Worm (Caenorhabditis elegans) whole organism, L4 larva: ENCODE results near the gene Y15E3A.3.

Experiments
- F10B5.3 ChIP-seq: sonication (generic microtip); optimal IDR thresholded peaks from 2 replicates; lab custom pipeline; 2016; ENCODE audit warnings: mild to moderate bottlenecking, missing genetic modification characterization, missing compliant biosample characterization
- F49E8.2 ChIP-seq: sonication (generic microtip); optimal IDR thresholded peaks from 2 replicates; lab custom pipeline; 2016; ENCODE audit warnings: missing compliant biosample characterization, mild to moderate bottlenecking, missing genetic modification characterization, borderline replicate concordance
- Y5F2A.4 ChIP-seq: fragments of 200-800 bp; sonication (Bioruptor generic); optimal IDR thresholded peaks from 2 replicates; lab custom pipeline; 2018; ENCODE audit warnings: mild to moderate bottlenecking, missing genetic modification characterization, missing compliant biosample characterization
- Y75B8A.6 ChIP-seq: fragments of 200-800 bp; sonication (Bioruptor generic); IDR thresholded peaks from 2 replicates; pipeline ENCODE4 v1.3.6; 2022; ENCODE audit warnings: missing genetic modification reagents, missing genetic modification characterization, missing compliant biosample characterization
- ZK546.5 ChIP-seq, 2 experiments: sonication (generic microtip); optimal IDR thresholded peaks; 2 replicates each; lab custom pipeline; 2017; ENCODE audit warnings: missing biosample characterization in 2 of 2, missing genetic modification characterization in 2 of 2
- aha-1 ChIP-seq: fragments of 150-350 bp; peaks from one replicate; lab custom pipeline; 2014; ENCODE audit warnings: missing biosample characterization, missing genetic modification characterization
- ama-1 ChIP-seq: fragments of 150-350 bp; optimal IDR thresholded peaks from 2 replicates; lab custom pipeline; 2014; ENCODE audit warnings: inconsistent platforms, mixed read lengths
- arid-1 ChIP-seq: fragments of 200-800 bp; sonication (Bioruptor generic); conservative IDR thresholded peaks from 2 replicates; pipeline ENCODE4 v1.3.6; 2022; ENCODE audit warnings: missing genetic modification reagents, missing genetic modification characterization, missing compliant biosample characterization
- ceh-20 ChIP-seq: fragments of 200-800 bp; sonication (Bioruptor generic); IDR thresholded peaks from 2 replicates; pipeline ENCODE4 v1.3.6; 2022; ENCODE audit warnings: missing genetic modification reagents, missing genetic modification characterization, missing compliant biosample characterization
- ceh-62 ChIP-seq: sonication (generic microtip); optimal IDR thresholded peaks from 2 replicates; lab custom pipeline; 2017; ENCODE audit warnings: missing biosample characterization, missing genetic modification characterization
- ces-1 ChIP-seq: fragments of 150-350 bp; sonication (generic microtip); optimal IDR thresholded peaks from 4 replicates; lab custom pipeline; 2014; ENCODE audit warnings: missing biosample characterization, missing genetic modification reagents, missing genetic modification characterization
- daf-12 ChIP-seq: fragments of 150-350 bp; optimal IDR thresholded peaks from 2 replicates; lab custom pipeline; 2014; ENCODE audit warnings: missing biosample characterization, missing genetic modification reagents, missing genetic modification characterization
- daf-16 ChIP-seq, 3 experiments: sonication (generic microtip); optimal IDR thresholded peaks; 2 replicates each; lab custom pipeline; 2016 to 2017; ENCODE audit warnings: missing genetic modification characterization in 3 of 3, missing genetic modification reagents in 3 of 3, mild to moderate bottlenecking in 2 of 3, missing compliant biosample characterization in 2 of 3, missing biosample characterization in 1 of 3, moderate library complexity in 1 of 3
- dpl-1 ChIP-seq: fragments of 150-350 bp; optimal IDR thresholded peaks from 2 replicates; lab custom pipeline; 2014; ENCODE audit warnings: missing biosample characterization, missing genetic modification reagents, missing genetic modification characterization
- dve-1 ChIP-seq: sonication (generic microtip); optimal IDR thresholded peaks from 2 replicates; lab custom pipeline; 2017; ENCODE audit warnings: antibody characterized with exemption, mild to moderate bottlenecking, missing genetic modification characterization, missing compliant biosample characterization; ENCODE audit not compliant: insufficient read depth
- fkh-10 ChIP-seq: fragments of 150-350 bp; optimal IDR thresholded peaks from 2 replicates; lab custom pipeline; 2014; ENCODE audit warnings: missing biosample characterization, missing genetic modification reagents, missing genetic modification characterization
- gei-8 ChIP-seq: fragments of 200-800 bp; sonication (Bioruptor generic); optimal IDR thresholded peaks from 2 replicates; lab custom pipeline; 2018; ENCODE audit warnings: mild to moderate bottlenecking, missing genetic modification characterization, missing compliant biosample characterization
- hif-1 ChIP-seq, 2 experiments: sonication (generic microtip); optimal IDR thresholded peaks; 2 replicates each; lab custom pipeline; 2016 to 2017; ENCODE audit warnings: missing compliant biosample characterization in 2 of 2, missing genetic modification characterization in 2 of 2, missing genetic modification reagents in 2 of 2, missing genotype in 2 of 2, mild to moderate bottlenecking in 1 of 2
- hlh-11 ChIP-seq: fragments of 200-800 bp; sonication (Bioruptor generic); optimal IDR thresholded peaks from 2 replicates; lab custom pipeline; 2018; ENCODE audit warnings: mild to moderate bottlenecking, missing genetic modification characterization, missing compliant biosample characterization
- hlh-30 ChIP-seq: sonication (generic microtip); optimal IDR thresholded peaks from 2 replicates; lab custom pipeline; 2017; ENCODE audit warnings: antibody characterized with exemption, mild to moderate bottlenecking, missing genetic modification characterization, missing compliant biosample characterization; ENCODE audit not compliant: insufficient read depth
- lin-1 ChIP-seq: fragments of 200-800 bp; sonication (Bioruptor generic); IDR thresholded peaks from 2 replicates; pipeline ENCODE4 v1.3.6; 2022; ENCODE audit warnings: missing genetic modification reagents, missing genetic modification characterization, missing compliant biosample characterization
- lin-29 ChIP-seq: fragments of 200-800 bp; sonication (Bioruptor generic); IDR thresholded peaks from 2 replicates; pipeline ENCODE4 v1.3.6; 2022; ENCODE audit warnings: missing genetic modification reagents, missing genetic modification characterization, missing compliant biosample characterization
- lsy-2 ChIP-seq, 2 experiments: fragments of 150-350 bp in 1 of 2; sonication (generic microtip) in 1 of 2; optimal IDR thresholded peaks; 2 replicates each; lab custom pipeline; 2014 to 2017; ENCODE audit warnings: missing biosample characterization in 2 of 2, missing genetic modification characterization in 2 of 2
- mdl-1 ChIP-seq, 2 experiments: fragments of 150-350 bp in 1 of 2; sonication (generic microtip) in 1 of 2; optimal IDR thresholded peaks; 2 replicates each; lab custom pipeline; 2014 to 2017; ENCODE audit warnings: missing biosample characterization in 2 of 2, missing genetic modification characterization in 2 of 2
- mdt-29 ChIP-seq: fragments of 200-800 bp; sonication (Bioruptor generic); IDR thresholded peaks from 2 replicates; pipeline ENCODE4 v1.3.6; 2022; ENCODE audit warnings: missing genetic modification reagents, missing genetic modification characterization, missing compliant biosample characterization
- nhr-111 ChIP-seq: fragments of 200-800 bp; sonication (Bioruptor generic); optimal IDR thresholded peaks from 2 replicates; lab custom pipeline; 2018; ENCODE audit warnings: mild to moderate bottlenecking, missing genetic modification characterization, missing compliant biosample characterization
- nhr-25 ChIP-seq: sonication (generic microtip); optimal IDR thresholded peaks from 2 replicates; lab custom pipeline; 2017; ENCODE audit warnings: missing genetic modification characterization, mild to moderate bottlenecking, missing compliant biosample characterization, antibody characterized with exemption, moderate library complexity, borderline replicate concordance; ENCODE audit not compliant: insufficient read depth
- nhr-28 ChIP-seq: fragments of 150-350 bp; optimal IDR thresholded peaks from 2 replicates; lab custom pipeline; 2014; ENCODE audit warnings: missing biosample characterization, missing genetic modification characterization
- nhr-41 ChIP-seq: fragments of 200-800 bp; sonication (Bioruptor generic); IDR thresholded peaks from 2 replicates; pipeline ENCODE4 v1.3.6; 2022; ENCODE audit warnings: missing genetic modification reagents, missing genetic modification characterization, missing compliant biosample characterization
- nhr-42 ChIP-seq: fragments of 200-800 bp; sonication (Bioruptor generic); IDR thresholded peaks from 2 replicates; pipeline ENCODE4 v1.3.6; 2022; ENCODE audit warnings: missing genetic modification characterization, missing compliant biosample characterization
- nhr-77 ChIP-seq: fragments of 150-350 bp; optimal IDR thresholded peaks from 2 replicates; lab custom pipeline; 2014; ENCODE audit warnings: missing biosample characterization, missing genetic modification characterization
- pha-4 ChIP-seq, 2 experiments: fragments of 150-350 bp in 1 of 2; fragments of 200-800 bp in 1 of 2; sonication (Bioruptor generic) in 1 of 2; IDR thresholded peaks in 1 of 2; optimal IDR thresholded peaks in 1 of 2; 2 replicates each; pipeline versions ENCODE4 v1.3.6 to Lab custom; 2014 to 2022; ENCODE audit warnings: missing genetic modification characterization in 2 of 2, missing genetic modification reagents in 2 of 2, missing biosample characterization in 1 of 2, missing compliant biosample characterization in 1 of 2
- pqm-1 ChIP-seq: sonication (generic microtip); optimal IDR thresholded peaks from 2 replicates; lab custom pipeline; 2017; ENCODE audit warnings: missing biosample characterization, missing genetic modification characterization
- saeg-2 ChIP-seq: fragments of 200-800 bp; sonication (Bioruptor generic); IDR thresholded peaks from 2 replicates; pipeline ENCODE4 v1.3.6; 2022; ENCODE audit warnings: missing genetic modification reagents, missing genetic modification characterization, missing compliant biosample characterization
- set-16 ChIP-seq: fragments of 200-800 bp; sonication (Bioruptor generic); IDR thresholded peaks from 2 replicates; pipeline ENCODE4 v1.3.6; 2022; ENCODE audit warnings: missing genetic modification reagents, missing genetic modification characterization, missing compliant biosample characterization
- skn-1 ChIP-seq: fragments of 150-350 bp; optimal IDR thresholded peaks from 2 replicates; lab custom pipeline; 2014; ENCODE audit warnings: missing biosample characterization, missing genetic modification characterization
- tra-1 ChIP-seq: fragments of 200-800 bp; sonication (Bioruptor generic); IDR thresholded peaks from 2 replicates; pipeline ENCODE4 v1.3.6; 2022; ENCODE audit warnings: missing genetic modification reagents, missing genetic modification characterization, missing compliant biosample characterization
- unc-62 ChIP-seq, 3 experiments: fragments of 150-350 bp in 1 of 3; sonication (generic microtip); optimal IDR thresholded peaks in 2 of 3; peaks in 1 of 3; 1 replicate in 1 of 3; 2 replicates in 2 of 3; lab custom pipeline; 2014 to 2017; ENCODE audit warnings: missing biosample characterization in 3 of 3, missing genetic modification characterization in 3 of 3, missing genetic modification reagents in 3 of 3, missing genotype in 1 of 3
- zfp-2 ChIP-seq: sonication (generic microtip); optimal IDR thresholded peaks from 2 replicates; lab custom pipeline; 2016; ENCODE audit warnings: mild to moderate bottlenecking, missing genetic modification characterization, missing compliant biosample characterization
- zip-11 ChIP-seq: fragments of 200-800 bp; sonication (Bioruptor generic); IDR thresholded peaks from 2 replicates; pipeline ENCODE4 v1.3.6; 2022; ENCODE audit warnings: missing genetic modification characterization, missing compliant biosample characterization
- zip-2 ChIP-seq: fragments of 150-350 bp; optimal IDR thresholded peaks from 2 replicates; lab custom pipeline; 2014; ENCODE audit warnings: missing biosample characterization, missing genetic modification characterization
- ztf-7 ChIP-seq: fragments of 150-350 bp; optimal IDR thresholded peaks from 2 replicates; lab custom pipeline; 2014; ENCODE audit warnings: missing biosample characterization, missing genetic modification characterization

The Y15E3A.3 gene

DNA sequence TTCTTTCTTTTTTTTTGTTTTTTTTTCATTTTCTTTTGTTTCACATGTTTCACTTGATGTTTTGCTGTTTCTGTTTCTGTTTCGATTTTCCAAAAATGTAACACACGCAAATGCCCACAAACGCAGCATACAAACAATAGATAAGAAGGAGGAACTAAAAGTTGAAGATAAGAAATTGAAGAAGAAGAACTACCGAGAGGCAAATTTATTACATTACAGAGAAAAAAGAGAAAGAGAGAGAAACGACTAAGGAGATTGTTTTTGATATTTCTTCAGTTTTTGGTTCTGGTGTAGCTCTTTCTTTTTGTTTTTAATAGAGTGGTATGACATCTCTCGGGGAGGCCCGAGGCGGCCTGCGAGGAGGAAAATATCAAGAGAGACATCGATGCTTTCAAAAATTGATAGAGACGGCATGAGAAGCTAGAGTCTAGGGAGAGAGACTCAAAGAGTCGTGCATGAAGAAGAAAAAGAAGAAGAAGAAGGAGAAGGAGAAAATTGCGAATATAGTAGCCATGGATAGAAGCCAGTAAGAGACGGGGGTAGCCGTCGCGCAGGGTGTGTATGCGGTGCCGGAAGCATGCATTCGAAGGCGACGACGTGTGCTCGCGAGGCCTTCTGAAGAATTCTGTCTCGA is 47.9 kb upstream of the Y15E3A.3 start (continued):
- TF ChIP-seq F49E8.2 (tag; lab: Kevin White, UChicago) (no peak), zip-2 (tag; lab: Kevin White, UChicago) (no peak), Y5F2A.4 (GFP tag; lab: Kevin White, UChicago) (no peak), set-16 (GFP tag; lab: Robert Waterston, UW) (peak; percentile 64), lsy-2 (tag; optimal IDR thresholded peaks at IDR 0.05; lab: Kevin White, UChicago) (no peak), nhr-42 (no peak), tra-1 (no peak), dpl-1 (GFP tag; lab: Kevin White, UChicago) (no peak), F10B5.3 (tag; lab: Kevin White, UChicago) (no peak), dve-1 (tag; lab: Kevin White, UChicago) (peak; percentile 63), daf-16 (GFP tag; optimal IDR thresholded peaks at IDR 0.05; lab: Kevin White, UChicago) (no peak), daf-16 (tag; optimal IDR thresholded peaks at IDR 0.05; lab: Kevin White, UChicago) (peak; percentile 75), daf-12 (tag; lab: Kevin White, UChicago) (no peak), skn-1 (tag; lab: Kevin White, UChicago) (no peak), saeg-2 (no peak), ZK546.5 (tag; optimal IDR thresholded peaks at IDR 0.05; lab: Kevin White, UChicago) (no peak), ztf-7 (tag; lab: Kevin White, UChicago) (no peak), fkh-10 (GFP tag; lab: Kevin White, UChicago) (peak; percentile 5)

ce11 chrX:15372772-15373171 is 47.2 kb upstream of the Y15E3A.3 start:
- TF ChIP-seq pha-4 (GFP tag; IDR thresholded peaks at IDR 0.05; lab: Robert Waterston, UW): no peak
- TF ChIP-seq pha-4 (tag; optimal IDR thresholded peaks at IDR 0.05; lab: Kevin White, UChicago): no peak
- no peak for TF ChIP-seq nhr-41 (GFP tag; lab: Robert Waterston, UW)
- TF ChIP-seq Y75B8A.6 (GFP tag; lab: Robert Waterston, UW): no peak
- TF ChIP-seq ama-1 (lab: Kevin White, UChicago): no peak
- TF ChIP-seq ztf-7 (tag; lab: Kevin White, UChicago): no peak
- TF ChIP-seq ces-1 (GFP tag; lab: Kevin White, UChicago): no peak
- TF ChIP-seq aha-1 (tag; lab: Kevin White, UChicago): peak; percentile 77
- 0 out of 2 replicates have a peak, but pooled peaks have one; percentile 22 for TF ChIP-seq arid-1 (GFP tag; lab: Robert Waterston, UW)
- no peak for TF ChIP-seq tra-1
- no peak for TF ChIP-seq hlh-30 (tag; lab: Kevin White, UChicago)
- TF ChIP-seq nhr-111 (GFP tag; lab: Kevin White, UChicago): no peak
- 0 out of 2 replicates have a peak, but pooled peaks have one; percentile 40 for TF ChIP-seq set-16 (GFP tag; lab: Robert Waterston, UW)

DNA sequence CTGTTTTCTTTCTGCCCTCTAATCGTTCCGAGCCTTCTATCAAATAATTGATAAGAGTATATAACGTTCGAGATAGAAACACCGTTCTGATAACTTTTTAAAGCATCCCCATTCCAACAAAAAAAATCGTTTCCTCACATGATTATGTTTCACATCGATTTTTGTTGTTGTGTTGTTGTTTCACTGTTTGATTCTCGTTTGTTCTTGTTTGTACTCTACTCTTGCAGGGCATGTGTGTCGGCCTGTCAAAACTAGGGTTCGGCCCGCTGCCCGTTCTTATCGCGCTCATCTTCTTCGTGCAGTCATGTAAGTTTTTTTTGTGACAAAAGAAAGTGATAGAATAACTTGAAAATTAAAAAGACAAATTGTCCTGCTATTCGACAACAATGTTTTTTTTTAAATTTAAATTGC is 40.2 kb upstream of the Y15E3A.3 start, which contains the start of gene C33A11.2:
C33A11.2 (plus strand) TSS at position 226 of the 411 bp plus-strand sequence.
- TF ChIP-seq dpl-1 (GFP tag; lab: Kevin White, UChicago) (peak; percentile 9), hlh-30 (tag; lab: Kevin White, UChicago) (peak; percentile 66), mdl-1 (tag; optimal IDR thresholded peaks at IDR 0.05; lab: Kevin White, UChicago) (peak in 1 of 2 experiments; percentile 49), mdt-29 (GFP tag; lab: Robert Waterston, UW) (no peak), daf-16 (GFP tag; optimal IDR thresholded peaks at IDR 0.05; lab: Kevin White, UChicago) (no peak), daf-16 (tag; optimal IDR thresholded peaks at IDR 0.05; lab: Kevin White, UChicago) (peak; percentile 96), nhr-28 (peak; percentile 61), unc-62 (GFP tag; optimal IDR thresholded peaks at IDR 0.05 in 1 of 2; lab: Kevin White, UChicago) (no peak), unc-62 (tag; optimal IDR thresholded peaks at IDR 0.05; lab: Kevin White, UChicago) (no peak), lin-1 (0 out of 2 replicates have a peak, but pooled peaks have one; percentile 17), ceh-20 (GFP tag; lab: Robert Waterston, UW) (peak; percentile 35; the same call in 1 of the 2 replicates), lsy-2 (tag; optimal IDR thresholded peaks at IDR 0.05; lab: Kevin White, UChicago) (peak in 1 of 2 experiments; percentile 12), hlh-11 (peak; percentile 50), nhr-25 (tag; lab: Kevin White, UChicago) (no peak), tra-1 (no peak), zfp-2 (tag; lab: Kevin White, UChicago) (no peak), hif-1 (tag; optimal IDR thresholded peaks at IDR 0.05; lab: Kevin White, UChicago) (peak in 1 of 2 experiments; percentile 68), nhr-42 (no peak), ceh-62 (tag; lab: Kevin White, UChicago) (no peak), nhr-77 (tag; lab: Kevin White, UChicago) (peak; percentile 69), pqm-1 (tag; lab: Kevin White, UChicago) (peak; percentile 61), gei-8 (GFP tag; lab: Kevin White, UChicago) (no peak), lin-29 (GFP tag; lab: Robert Waterston, UW) (no peak), saeg-2 (no peak), zip-2 (tag; lab: Kevin White, UChicago) (no peak), aha-1 (tag; lab: Kevin White, UChicago) (peak; percentile 85), dve-1 (tag; lab: Kevin White, UChicago) (peak; percentile 72), zip-11 (GFP tag; lab: Robert Waterston, UW) (no peak)
